Fruit fly (Drosophila melanogaster) whole organism, embryonic: ENCODE results near the gene CG33490.

ENCODE experiments used
- Atf6 ChIP-seq: fragments of 200-800 bp; sonication (Bioruptor generic); IDR thresholded peaks from 2 replicates; pipeline ENCODE4 v1.3.6; 2022; ENCODE audit warnings: missing biosample characterization, missing genetic modification characterization
- CG10543 ChIP-seq: fragments of 200-800 bp; sonication (Bioruptor generic); optimal IDR thresholded peaks from 3 replicates; lab custom pipeline; 2017; ENCODE audit warnings: missing biosample characterization, mild to moderate bottlenecking, missing genetic modification characterization, moderate library complexity
- CG10959 ChIP-seq: fragments of 200-800 bp; sonication (Bioruptor generic); IDR thresholded peaks from 2 replicates; pipeline ENCODE4 v1.3.6; 2022; ENCODE audit warnings: missing biosample characterization, missing genetic modification characterization
- CG12391 ChIP-seq: fragments of 200-800 bp; sonication (Bioruptor generic); optimal IDR thresholded peaks from 3 replicates; lab custom pipeline; 2018; ENCODE audit warnings: missing biosample characterization, mild to moderate bottlenecking, missing genetic modification characterization, moderate library complexity
- CG12744 ChIP-seq: fragments of 200-800 bp; sonication (Bioruptor generic); optimal IDR thresholded peaks from 2 replicates; lab custom pipeline; 2016; ENCODE audit warnings: missing biosample characterization, missing genetic modification characterization
- CG12942 ChIP-seq: fragments of 200-800 bp; sonication (Bioruptor generic); optimal IDR thresholded peaks from 3 replicates; lab custom pipeline; 2016; ENCODE audit warnings: missing biosample characterization, missing genetic modification characterization
- CG14860 ChIP-seq: fragments of 200-800 bp; sonication (Bioruptor generic); IDR thresholded peaks from 3 replicates; pipeline ENCODE4 v1.3.6; 2022; ENCODE audit warnings: missing biosample characterization, missing genetic modification characterization; ENCODE audit not compliant: partially characterized antibody
- CG15696 ChIP-seq: fragments of 200-800 bp; sonication (Bioruptor generic); optimal IDR thresholded peaks from 2 replicates; lab custom pipeline; 2019; ENCODE audit warnings: missing biosample characterization, mild to moderate bottlenecking, missing genetic modification characterization, moderate library complexity
- CG1602 ChIP-seq: fragments of 200-800 bp; sonication (Bioruptor generic); optimal IDR thresholded peaks from 3 replicates; lab custom pipeline; 2016; ENCODE audit warnings: missing biosample characterization, missing genetic modification characterization
- CG16779 ChIP-seq: fragments of 200-800 bp; sonication (Bioruptor generic); IDR thresholded peaks from 2 replicates; pipeline ENCODE4 v1.3.6; 2022; ENCODE audit warnings: missing biosample characterization, missing genetic modification characterization
- CG18011 ChIP-seq: fragments of 200-800 bp; sonication (Bioruptor generic); optimal IDR thresholded peaks from 2 replicates; lab custom pipeline; 2017; ENCODE audit warnings: missing biosample characterization, missing genetic modification characterization, mild to moderate bottlenecking, moderate library complexity, missing genotype
- CG18619 ChIP-seq: fragments of 200-800 bp; sonication (Bioruptor generic); optimal IDR thresholded peaks from 3 replicates; lab custom pipeline; 2017; ENCODE audit warnings: missing biosample characterization, mild to moderate bottlenecking, missing genetic modification characterization
- CG32772 ChIP-seq: fragments of 200-800 bp; sonication (Bioruptor generic); IDR thresholded peaks from 2 replicates; pipeline ENCODE4 v1.3.6; 2022; ENCODE audit warnings: missing biosample characterization, missing genetic modification characterization
- CG43689 ChIP-seq: fragments of 200-800 bp; sonication (Bioruptor generic); IDR thresholded peaks from 2 replicates; pipeline ENCODE4 v1.3.6; 2022; ENCODE audit warnings: missing biosample characterization, missing genetic modification characterization
- CG4730 ChIP-seq: fragments of 200-800 bp; sonication (Bioruptor generic); IDR thresholded peaks from 2 replicates; pipeline ENCODE4 v1.3.6; 2022; ENCODE audit warnings: missing biosample characterization, missing genetic modification characterization
- CG6254 ChIP-seq: fragments of 200-800 bp; sonication (Bioruptor generic); optimal IDR thresholded peaks from 3 replicates; lab custom pipeline; 2017; ENCODE audit warnings: mild to moderate bottlenecking, missing biosample characterization, missing genetic modification reagents, missing genetic modification characterization
- CG6683 ChIP-seq: fragments of 200-800 bp; sonication (Bioruptor generic); optimal IDR thresholded peaks from 2 replicates; lab custom pipeline; 2017; ENCODE audit warnings: missing biosample characterization, mild to moderate bottlenecking, missing genetic modification characterization, missing genetic modification reagents
- CG7987 ChIP-seq: fragments of 200-800 bp; sonication (Bioruptor generic); optimal IDR thresholded peaks from 2 replicates; lab custom pipeline; 2018; ENCODE audit warnings: missing biosample characterization, mild to moderate bottlenecking, missing genetic modification characterization, moderate library complexity
- CG9876 ChIP-seq: fragments of 200-800 bp; sonication (Bioruptor generic); optimal IDR thresholded peaks from 2 replicates; lab custom pipeline; 2016; ENCODE audit warnings: missing biosample characterization, missing genetic modification characterization
- ERR ChIP-seq: fragments of 200-800 bp; sonication (Bioruptor generic); optimal IDR thresholded peaks from 2 replicates; lab custom pipeline; 2016; ENCODE audit warnings: missing biosample characterization, missing genetic modification characterization
- HLH4C ChIP-seq: fragments of 200-800 bp; sonication (Bioruptor generic); IDR thresholded peaks from 3 replicates; pipeline ENCODE4 v1.3.6; 2022; ENCODE audit warnings: missing biosample characterization, missing genetic modification characterization; ENCODE audit not compliant: partially characterized antibody
- Mrtf ChIP-seq: fragments of 200-800 bp; sonication (Bioruptor generic); IDR thresholded peaks from 3 replicates; pipeline ENCODE4 v1.3.6; 2022; ENCODE audit warnings: missing biosample characterization, missing genetic modification characterization
- NFAT ChIP-seq: fragments of 200-800 bp; sonication (Bioruptor generic); IDR thresholded peaks from 2 replicates; pipeline ENCODE4 v1.3.6; 2022; ENCODE audit warnings: missing biosample characterization, missing genetic modification characterization
- Neu2 ChIP-seq: fragments of 200-800 bp; sonication (Bioruptor generic); optimal IDR thresholded peaks from 3 replicates; lab custom pipeline; 2016; ENCODE audit warnings: missing biosample characterization, missing genetic modification characterization, borderline replicate concordance
- Vsx1 ChIP-seq: fragments of 200-800 bp; sonication (Bioruptor generic); optimal IDR thresholded peaks from 2 replicates; lab custom pipeline; 2017; ENCODE audit warnings: missing biosample characterization, mild to moderate bottlenecking, missing genetic modification characterization, missing genetic modification reagents
- br ChIP-seq: fragments of >200 bp; optimal IDR thresholded peaks from 2 replicates; lab custom pipeline; 2017
- cwo ChIP-seq: fragments of 200-800 bp; sonication (Bioruptor generic); optimal IDR thresholded peaks from 3 replicates; lab custom pipeline; 2017; ENCODE audit warnings: missing biosample characterization, missing genetic modification characterization, mild to moderate bottlenecking, moderate library complexity, missing genetic modification reagents
- da ChIP-seq: fragments of 200-800 bp; sonication (Bioruptor generic); optimal IDR thresholded peaks from 2 replicates; lab custom pipeline; 2016; ENCODE audit warnings: missing biosample characterization, missing genetic modification characterization
- danr ChIP-seq: fragments of 200-800 bp; sonication (Bioruptor generic); IDR thresholded peaks from 2 replicates; pipeline ENCODE4 v1.3.6; 2022; ENCODE audit warnings: missing biosample characterization, missing genetic modification characterization
- dimm ChIP-seq: fragments of 200-800 bp; sonication (Bioruptor generic); IDR thresholded peaks from 2 replicates; pipeline ENCODE4 v1.3.6; 2022; ENCODE audit warnings: missing biosample characterization, missing genetic modification characterization
- exex ChIP-seq: fragments of 200-800 bp; sonication (Bioruptor generic); optimal IDR thresholded peaks from 4 replicates; lab custom pipeline; 2018; ENCODE audit warnings: missing biosample characterization, mild to moderate bottlenecking, missing genetic modification characterization, moderate library complexity
- gcm2 ChIP-seq: fragments of 200-800 bp; sonication (Bioruptor generic); optimal IDR thresholded peaks from 2 replicates; lab custom pipeline; 2016; ENCODE audit warnings: missing biosample characterization, missing genetic modification characterization
- gem ChIP-seq: fragments of 200-800 bp; sonication (Bioruptor generic); optimal IDR thresholded peaks from 2 replicates; lab custom pipeline; 2019; ENCODE audit warnings: missing biosample characterization, mild to moderate bottlenecking, missing genetic modification characterization, moderate library complexity
- gro ChIP-seq: fragments of 200-800 bp; sonication (Bioruptor generic); optimal IDR thresholded peaks from 2 replicates; lab custom pipeline; 2016; ENCODE audit warnings: missing biosample characterization, missing genetic modification characterization
- hbn ChIP-seq: fragments of 200-800 bp; sonication (Bioruptor generic); IDR thresholded peaks from 2 replicates; pipeline ENCODE4 v1.3.6; 2022; ENCODE audit warnings: missing biosample characterization, missing genetic modification characterization; ENCODE audit not compliant: partially characterized antibody
- hth ChIP-seq: fragments of >200 bp; optimal IDR thresholded peaks from 2 replicates; lab custom pipeline; 2017; ENCODE audit warnings: inconsistent platforms
- kah ChIP-seq: fragments of 200-800 bp; sonication (Bioruptor generic); optimal IDR thresholded peaks from 2 replicates; lab custom pipeline; 2018; ENCODE audit warnings: missing biosample characterization, mild to moderate bottlenecking, missing genetic modification characterization
- kni ChIP-seq: fragments of 200-800 bp; sonication (Bioruptor generic); optimal IDR thresholded peaks from 3 replicates; lab custom pipeline; 2017; ENCODE audit warnings: mild to moderate bottlenecking, missing biosample characterization, missing genetic modification reagents, missing genetic modification characterization
- knrl ChIP-seq: fragments of 200-800 bp; sonication (Bioruptor generic); IDR thresholded peaks from 3 replicates; pipeline ENCODE4 v1.3.6; 2022; ENCODE audit warnings: missing biosample characterization, missing genetic modification characterization; ENCODE audit not compliant: partially characterized antibody
- mld ChIP-seq: fragments of 200-800 bp; sonication (Bioruptor generic); IDR thresholded peaks from 3 replicates; pipeline ENCODE4 v1.3.6; 2022; ENCODE audit warnings: missing biosample characterization, missing genetic modification characterization; ENCODE audit not compliant: partially characterized antibody
- odd ChIP-seq: fragments of 200-800 bp; sonication (Bioruptor generic); optimal IDR thresholded peaks from 2 replicates; lab custom pipeline; 2017; ENCODE audit warnings: missing biosample characterization, mild to moderate bottlenecking, missing genetic modification characterization
- otp ChIP-seq: fragments of 200-800 bp; sonication (Bioruptor generic); IDR thresholded peaks from 3 replicates; pipeline ENCODE4, ENCODE4 v1.3.6; 2022; ENCODE audit warnings: missing biosample characterization, missing genetic modification characterization
- pfk ChIP-seq: fragments of 200-800 bp; sonication (Bioruptor generic); optimal IDR thresholded peaks from 2 replicates; lab custom pipeline; 2018; ENCODE audit warnings: missing biosample characterization, mild to moderate bottlenecking, missing genetic modification characterization, moderate library complexity
- ro ChIP-seq: fragments of 200-800 bp; sonication (Bioruptor generic); IDR thresholded peaks from 2 replicates; pipeline ENCODE4 v1.3.6; 2022; ENCODE audit warnings: missing biosample characterization, missing genetic modification characterization
- sd ChIP-seq: fragments of 200-800 bp; sonication (Bioruptor generic); optimal IDR thresholded peaks from 3 replicates; lab custom pipeline; 2018; ENCODE audit warnings: missing biosample characterization, mild to moderate bottlenecking, missing genetic modification characterization, moderate library complexity
- shn ChIP-seq: fragments of 200-800 bp; sonication (Bioruptor generic); optimal IDR thresholded peaks from 3 replicates; lab custom pipeline; 2016; ENCODE audit warnings: missing biosample characterization, missing genetic modification characterization
- sr ChIP-seq: fragments of 200-800 bp; sonication (Bioruptor generic); IDR thresholded peaks from 3 replicates; pipeline ENCODE4 v1.3.6; 2022; ENCODE audit warnings: missing biosample characterization, missing genetic modification characterization
- stc ChIP-seq: fragments of 200-800 bp; sonication (Bioruptor generic); IDR thresholded peaks from 2 replicates; pipeline ENCODE4 v1.3.6; 2022; ENCODE audit warnings: missing biosample characterization, missing genetic modification characterization
- tin ChIP-seq: fragments of 200-800 bp; sonication (Bioruptor generic); optimal IDR thresholded peaks from 3 replicates; lab custom pipeline; 2016; ENCODE audit warnings: missing biosample characterization, missing genetic modification characterization
- toy ChIP-seq: fragments of 200-800 bp; sonication (Bioruptor generic); IDR thresholded peaks from 2 replicates; pipeline ENCODE4 v1.3.6; 2022; ENCODE audit warnings: missing biosample characterization, missing genetic modification characterization
- wor ChIP-seq: fragments of 200-800 bp; sonication (Bioruptor generic); IDR thresholded peaks from 2 replicates; pipeline ENCODE4 v1.3.6; 2022; ENCODE audit warnings: missing biosample characterization, missing genetic modification characterization

Gene CG33490

DNA sequence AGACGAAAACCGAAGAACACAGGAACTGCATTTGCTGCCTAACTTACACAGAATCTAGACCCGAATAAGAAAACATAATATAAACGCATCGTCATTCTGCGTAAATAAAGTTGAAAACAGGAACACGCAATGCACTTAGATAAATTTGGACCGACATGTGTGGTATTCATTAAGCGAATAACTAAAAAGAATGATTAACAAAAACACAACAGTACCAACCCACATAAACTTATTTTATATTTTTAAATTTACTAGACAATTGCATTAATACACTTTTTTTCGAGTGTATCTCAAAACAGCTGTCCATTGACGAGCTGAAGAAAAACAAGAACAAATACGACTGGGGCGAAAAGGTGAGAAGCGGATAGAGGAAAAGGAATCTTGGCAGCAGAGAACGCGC, 20.1 kb downstream of the CG33490 start (continued):
- no peak for TF ChIP-seq sd (tag; lab: Kevin White, UChicago)
- TF ChIP-seq ro (GFP tag; lab: Robert Waterston, UW): peak; percentile 67; the same call in 1 of the 2 replicates
- no peak for TF ChIP-seq knrl (GFP tag; lab: Robert Waterston, UW)
- TF ChIP-seq CG14860 (GFP tag; lab: Robert Waterston, UW): no peak
- peak; percentile 93 for TF ChIP-seq CG6254
- peak; percentile 66 for TF ChIP-seq CG12942 (GFP tag; lab: Kevin White, UChicago)
- TF ChIP-seq otp: peak; percentile 88
- TF ChIP-seq wor (GFP tag; lab: Robert Waterston, UW): no peak
- peak; percentile 77 for TF ChIP-seq kni (GFP tag; lab: Kevin White, UChicago)
- TF ChIP-seq CG7987 (GFP tag; lab: Kevin White, UChicago): peak; percentile 63
- no peak for TF ChIP-seq pfk (GFP tag; lab: Kevin White, UChicago)
- TF ChIP-seq Mrtf (GFP tag; lab: Robert Waterston, UW): peak; percentile 61; the same call in 2 of the 3 replicates
- peak; percentile 61 for TF ChIP-seq CG4730 (GFP tag; lab: Robert Waterston, UW)
- peak; percentile 45; the same call in 1 of the 2 replicates for TF ChIP-seq Atf6 (GFP tag; lab: Robert Waterston, UW)
- TF ChIP-seq Neu2 (GFP tag; lab: Kevin White, UChicago): no peak
- TF ChIP-seq CG18619 (GFP tag; lab: Kevin White, UChicago): peak; percentile 72
- no peak for TF ChIP-seq HLH4C (GFP tag; lab: Robert Waterston, UW)
- TF ChIP-seq cwo (GFP tag; lab: Kevin White, UChicago): peak; percentile 1
- TF ChIP-seq tin (GFP tag; lab: Kevin White, UChicago): peak; percentile 85
- TF ChIP-seq CG32772 (GFP tag; lab: Robert Waterston, UW): peak; percentile 73
- no peak for TF ChIP-seq CG16779
- TF ChIP-seq gcm2 (GFP tag; lab: Kevin White, UChicago): no peak
- TF ChIP-seq hbn (GFP tag; lab: Robert Waterston, UW): no peak
- TF ChIP-seq CG6683 (GFP tag; lab: Kevin White, UChicago): peak; percentile 32
- no peak for TF ChIP-seq hth (lab: Kevin White, UChicago)
- no peak for TF ChIP-seq gro (GFP tag; lab: Kevin White, UChicago)
- TF ChIP-seq toy (GFP tag; lab: Robert Waterston, UW): no peak
- TF ChIP-seq mld (GFP tag; lab: Robert Waterston, UW): no peak
- peak; percentile 59 for TF ChIP-seq Vsx1 (GFP tag; lab: Kevin White, UChicago)
- peak; percentile 58 for TF ChIP-seq da (GFP tag; lab: Kevin White, UChicago)
- TF ChIP-seq danr (GFP tag; lab: Robert Waterston, UW): peak; percentile 69; the same call in 1 of the 2 replicates
- peak; percentile 96 for TF ChIP-seq CG15696 (tag; lab: Kevin White, UChicago)
- TF ChIP-seq CG43689 (GFP tag; lab: Robert Waterston, UW): 0 out of 2 replicates have a peak, but pooled peaks have one; percentile 32
- no peak for TF ChIP-seq dimm (GFP tag; lab: Robert Waterston, UW)
- no peak for TF ChIP-seq CG18011
- TF ChIP-seq CG12744: peak; percentile 55
- TF ChIP-seq NFAT (GFP tag; lab: Robert Waterston, UW): no peak
- TF ChIP-seq gem: peak; percentile 93
- no peak for TF ChIP-seq CG10543 (GFP tag; lab: Kevin White, UChicago)
- no peak for TF ChIP-seq sr (GFP tag; lab: Robert Waterston, UW)
- peak; percentile 54 for TF ChIP-seq shn (GFP tag; lab: Kevin White, UChicago)
- no peak for TF ChIP-seq CG9876 (GFP tag; lab: Kevin White, UChicago)
- peak; percentile 82 for TF ChIP-seq CG1602 (GFP tag; lab: Kevin White, UChicago)
- TF ChIP-seq ERR (GFP tag; lab: Kevin White, UChicago): no peak
- peak; percentile 65 for TF ChIP-seq odd (GFP tag; lab: Kevin White, UChicago)
- TF ChIP-seq CG10959 (GFP tag; lab: Robert Waterston, UW): peak; percentile 95
- TF ChIP-seq exex: no peak
- TF ChIP-seq stc: peak; percentile 56; the same call in 1 of the 2 replicates
- TF ChIP-seq CG12391 (tag; lab: Kevin White, UChicago): peak; percentile 90
- no peak for TF ChIP-seq br (lab: Kevin White, UChicago)
- peak; percentile 67 for TF ChIP-seq kah (GFP tag; lab: Kevin White, UChicago)
